Worm (Caenorhabditis elegans) whole organism, midembryonic: ENCODE data around the gene pho-9.

Experiments
- cog-1 ChIP-seq: sonication (generic microtip); optimal IDR thresholded peaks from 2 replicates; lab custom pipeline; 2016; ENCODE audit warnings: missing genetic modification characterization, missing compliant biosample characterization
- flt-1 ChIP-seq: fragments of 200-800 bp; sonication (Bioruptor generic); IDR thresholded peaks from 2 replicates; pipeline ENCODE4 v1.3.6; 2022; ENCODE audit warnings: missing genetic modification characterization, missing compliant biosample characterization

DNA sequence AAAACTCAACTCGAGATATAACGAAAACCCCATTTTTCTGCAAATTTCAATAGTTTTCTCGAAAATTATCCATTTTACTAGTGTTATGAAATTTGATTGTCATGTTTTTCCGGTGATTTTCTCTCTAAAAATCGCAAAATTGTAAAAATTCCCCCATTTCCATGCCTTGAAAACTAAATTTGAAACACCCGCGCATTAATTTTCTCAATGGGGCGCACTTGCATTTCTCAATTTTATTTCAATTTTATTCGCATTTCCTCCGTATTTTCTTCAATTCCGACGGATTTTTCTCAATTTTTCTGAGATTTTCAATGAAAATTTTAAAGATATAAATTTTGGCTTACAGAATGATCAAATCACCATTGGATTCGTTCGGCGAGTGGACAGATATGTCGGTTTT is 44.5 kb upstream of the pho-9 start, which contains the start of gene Y71H2AM.3:
- TF ChIP-seq flt-1 = no peak
- no peak for TF ChIP-seq cog-1 (tag; lab: Kevin White, UChicago)
